Worm (Caenorhabditis elegans) whole organism, midembryonic: Measurements from ENCODE around the gene coq-6.

Experiments
- cog-1 ChIP-seq: sonication (generic microtip); optimal IDR thresholded peaks from 2 replicates; lab custom pipeline; 2016; ENCODE audit warnings: missing genetic modification characterization, missing compliant biosample characterization
- klf-2 ChIP-seq: fragments of 200-800 bp; sonication (Bioruptor generic); conservative IDR thresholded peaks from 2 replicates; pipeline ENCODE4 v1.3.6; 2022; ENCODE audit warnings: missing genetic modification reagents, missing genetic modification characterization, missing compliant biosample characterization
- tab-1 ChIP-seq: fragments of 200-800 bp; sonication (Bioruptor generic); IDR thresholded peaks from 2 replicates; pipeline ENCODE4 v1.3.6; 2022; ENCODE audit warnings: missing genetic modification characterization, missing compliant biosample characterization

- TF ChIP-seq tab-1 (no peak), klf-2 (GFP tag; lab: Robert Waterston, UW) (no peak), cog-1 (tag; lab: Kevin White, UChicago) (no peak)
These were observed 23.1 kb downstream of the coq-6 start, which contains the start of gene gpa-3 for ce11 chrV:9359674-9360073.
